Worm (Caenorhabditis elegans): ENCODE data around the gene Y71H2B.11.

The Y71H2B.11 gene

DNA sequence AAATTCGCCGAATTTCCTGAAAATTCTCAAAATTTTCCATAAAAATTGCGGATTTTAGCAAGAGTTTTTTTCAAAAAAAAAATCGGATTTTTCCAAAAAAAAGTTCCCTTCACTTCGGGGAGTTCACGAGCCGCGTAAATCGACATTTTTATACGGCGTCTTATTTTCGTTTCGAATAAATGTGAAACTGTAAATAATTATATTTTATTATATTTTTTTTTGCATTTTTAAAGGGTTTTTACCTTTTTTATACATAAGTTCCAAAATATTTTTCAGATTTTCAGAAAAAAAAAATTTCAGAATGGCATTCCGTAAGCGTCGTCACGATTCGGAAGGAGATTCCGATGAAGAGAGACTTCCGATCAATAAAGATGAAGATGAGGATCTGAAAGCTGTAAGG lies 19.1 kb downstream of the Y71H2B.11 start, which contains the start of gene Y71H2B.2:
TSS of gene Y71H2B.2 (plus strand) at position 301 of the 400 bp plus-strand sequence.
- TF ChIP-seq lir-3 (tag; optimal IDR thresholded peaks at IDR 0.05; ENCODE audit: poor library complexity): no peak
- TF ChIP-seq snu-23 (GFP tag; optimal IDR thresholded peaks at IDR 0.05): no peak
- TF ChIP-seq fkh-8 (tag; optimal IDR thresholded peaks at IDR 0.05): no peak
- TF ChIP-seq lin-15B (tag; optimal IDR thresholded peaks at IDR 0.05): no peak
- no peak for TF ChIP-seq C16A3.4 (tag; optimal IDR thresholded peaks at IDR 0.05)
- TF ChIP-seq C04F5.9 (tag; optimal IDR thresholded peaks at IDR 0.05): no peak
- no peak for TF ChIP-seq aly-2 (tag; optimal IDR thresholded peaks at IDR 0.05)
- no peak for TF ChIP-seq dpl-1 (GFP tag; optimal IDR thresholded peaks at IDR 0.05)

DNA sequence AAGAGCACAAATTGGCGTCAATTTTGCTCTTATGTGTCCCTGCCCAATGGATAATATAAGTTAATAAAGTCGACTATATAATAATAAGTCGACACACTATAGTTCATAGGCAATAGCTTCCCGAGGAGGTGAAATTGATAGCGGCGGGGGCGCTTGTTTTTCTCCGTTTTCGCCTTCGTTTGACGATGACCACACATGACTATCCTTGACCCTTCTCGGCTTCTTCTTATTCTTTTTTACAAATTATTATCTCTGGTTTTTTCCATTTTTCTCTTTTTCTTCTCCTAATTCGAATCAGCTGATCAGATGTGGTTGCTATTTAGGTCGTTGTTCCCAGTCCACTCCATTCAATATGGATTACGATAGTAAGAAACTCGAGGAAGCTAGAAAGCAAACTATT lies 24.9 kb downstream of the Y71H2B.11 start, which contains the start of gene acbp-8:
TSS of gene acbp-8 (plus strand) at position 324 of the 400 bp plus-strand sequence.
- TF ChIP-seq blmp-1 (tag; optimal IDR thresholded peaks at IDR 0.05): peak; percentile 94
- no peak for TF ChIP-seq efl-3 (GFP tag; optimal IDR thresholded peaks at IDR 0.05)
- no peak for TF ChIP-seq aly-2 (tag; optimal IDR thresholded peaks at IDR 0.05)

DNA sequence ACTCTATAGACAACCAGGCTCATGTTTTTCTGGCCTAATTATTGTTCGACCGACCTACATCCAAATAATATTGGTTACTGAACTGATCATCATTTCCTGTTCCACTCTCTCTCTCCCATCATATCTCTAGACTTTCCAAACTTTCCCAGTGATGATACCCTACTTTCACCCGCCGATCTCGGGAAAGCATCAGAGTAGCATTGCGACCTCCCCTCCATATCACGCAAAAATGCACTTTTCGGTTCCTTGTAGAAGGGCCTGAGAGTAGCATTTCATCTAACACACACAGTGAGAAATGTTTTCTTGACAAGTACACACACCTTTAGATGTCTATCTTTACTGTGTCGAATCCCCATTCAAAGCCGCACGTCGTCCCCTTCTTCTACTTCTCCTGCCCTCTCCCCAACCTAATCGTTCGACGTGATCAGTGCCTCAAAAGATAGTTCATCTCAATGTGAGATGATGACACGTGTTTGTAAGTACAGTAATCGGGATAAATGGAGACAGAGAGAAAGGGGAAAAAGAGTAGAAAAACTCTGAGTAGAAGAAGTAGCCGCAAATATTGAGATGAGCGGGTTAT lies 29.1 kb downstream of the Y71H2B.11 start:
- no peak for TF ChIP-seq ceh-63 (GFP tag; optimal IDR thresholded peaks at IDR 0.05)
- no peak for TF ChIP-seq mdl-1 (tag; optimal IDR thresholded peaks at IDR 0.05)
- peak; percentile 81 for TF ChIP-seq nhr-85 (tag)
- no peak for TF ChIP-seq lin-39 (tag; optimal IDR thresholded peaks at IDR 0.05)
- TF ChIP-seq skn-1 (tag; optimal IDR thresholded peaks at IDR 0.05): no peak
- no peak for TF ChIP-seq pag-3 (tag; optimal IDR thresholded peaks at IDR 0.05; ENCODE audit: borderline replicate concordance, insufficient read depth)
- no peak for TF ChIP-seq ceh-88 (GFP tag; IDR thresholded peaks at IDR 0.05)
- peak; percentile 24 for TF ChIP-seq mep-1 (tag; optimal IDR thresholded peaks at IDR 0.05)
- TF ChIP-seq blmp-1 (tag; optimal IDR thresholded peaks at IDR 0.05): peak; percentile 93
- peak in 1 of 2 experiments; percentile 48 for TF ChIP-seq lsy-2 (tag; optimal IDR thresholded peaks at IDR 0.05)
- peak; percentile 16 for TF ChIP-seq snu-23 (GFP tag; optimal IDR thresholded peaks at IDR 0.05)

DNA sequence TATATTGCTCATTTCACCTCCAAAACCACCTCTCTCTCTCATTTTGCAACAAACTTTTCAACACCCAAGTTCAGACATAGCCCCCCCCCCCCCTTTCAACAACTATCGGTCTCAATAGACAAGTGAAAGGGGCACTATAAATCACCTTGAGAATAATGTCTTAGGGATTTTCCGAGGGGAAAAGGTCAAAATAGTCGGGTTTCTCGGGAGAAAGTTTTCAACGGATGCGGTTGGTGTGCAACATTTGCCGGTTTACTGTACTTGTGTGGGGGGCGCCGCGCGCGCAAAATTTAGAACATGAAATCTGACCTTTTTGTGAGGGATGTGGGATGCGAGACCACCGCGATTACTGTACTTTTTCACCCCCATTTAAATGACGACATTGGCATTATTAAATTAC lies 30.8 kb downstream of the Y71H2B.11 start:
- TF ChIP-seq blmp-1 (tag; optimal IDR thresholded peaks at IDR 0.05) (peak; percentile 92), ets-5 (GFP tag; IDR thresholded peaks at IDR 0.05) (no peak), F16B12.6 (tag; optimal IDR thresholded peaks at IDR 0.05) (no peak), aly-2 (tag; optimal IDR thresholded peaks at IDR 0.05) (no peak), grh-1 (GFP tag; IDR thresholded peaks at IDR 0.05) (peak; percentile 23; the same call in 1 of the 2 replicates)

DNA sequence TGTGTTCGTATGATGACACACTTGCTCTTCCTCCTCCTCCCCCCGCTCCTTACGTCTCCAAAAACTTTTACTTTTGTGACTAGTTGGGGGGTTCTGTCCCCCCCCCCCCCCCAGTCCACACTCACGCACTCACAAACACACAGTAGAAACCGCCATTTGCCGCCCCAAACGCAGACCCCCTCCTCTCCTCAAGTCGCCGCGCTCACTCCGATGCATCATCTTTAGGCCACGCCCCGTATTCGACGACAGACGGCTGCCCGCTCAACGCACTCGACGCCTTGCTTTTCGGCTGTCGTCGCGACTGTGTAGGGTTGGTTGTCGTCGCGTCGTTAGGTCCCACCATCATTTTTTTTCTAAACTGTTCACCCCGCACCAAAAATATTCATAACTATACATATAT lies 32.4 kb downstream of the Y71H2B.11 start, which contains the start of gene zmp-2:
TSS of gene zmp-2 (plus strand) at position 247 of the 400 bp plus-strand sequence.
- no peak for TF ChIP-seq irx-1 (tag; optimal IDR thresholded peaks at IDR 0.05)
- TF ChIP-seq F16B12.6 (tag; optimal IDR thresholded peaks at IDR 0.05): no peak
- TF ChIP-seq lir-3 (tag; optimal IDR thresholded peaks at IDR 0.05; ENCODE audit: poor library complexity): no peak
- TF ChIP-seq elt-2 (tag; optimal IDR thresholded peaks at IDR 0.05): no peak
- no peak for TF ChIP-seq ceh-90 (tag; optimal IDR thresholded peaks at IDR 0.05)
- no peak for TF ChIP-seq snu-23 (GFP tag; optimal IDR thresholded peaks at IDR 0.05)
- no peak for TF ChIP-seq nhr-76 (tag; optimal IDR thresholded peaks at IDR 0.05)
- TF ChIP-seq unc-98 (GFP tag; IDR thresholded peaks at IDR 0.05): no peak
- no peak for TF ChIP-seq nhr-90 (tag; optimal IDR thresholded peaks at IDR 0.05; ENCODE audit: poor library complexity)

DNA sequence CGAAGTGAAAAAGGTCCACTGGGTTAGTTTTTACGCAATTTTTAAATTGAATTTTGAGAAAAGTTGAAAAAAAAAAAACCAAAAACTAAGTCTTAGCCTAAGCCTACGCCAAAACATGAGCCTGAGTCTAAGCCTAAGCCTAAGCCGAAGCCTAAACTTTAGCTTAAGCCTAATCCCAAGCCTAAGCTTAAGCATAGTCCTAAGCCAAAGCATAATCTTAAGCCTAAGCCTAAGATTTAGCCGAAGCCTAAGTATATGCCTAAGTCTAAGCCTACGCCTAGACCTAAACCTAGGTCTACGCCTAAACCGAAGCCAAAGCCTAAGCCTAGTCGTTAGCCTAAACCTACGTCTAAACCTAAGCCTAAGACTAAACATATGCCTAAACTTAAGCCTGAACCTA lies 37.9 kb downstream of the Y71H2B.11 start:
- TF ChIP-seq grh-1 (GFP tag; IDR thresholded peaks at IDR 0.05): no peak
- TF ChIP-seq ceh-63 (GFP tag; optimal IDR thresholded peaks at IDR 0.05): no peak
- no peak for TF ChIP-seq unc-30 (tag; optimal IDR thresholded peaks at IDR 0.05)
- no peak for TF ChIP-seq tlp-1 (tag; optimal IDR thresholded peaks at IDR 0.05)
- no peak for TF ChIP-seq sox-4 (tag; optimal IDR thresholded peaks at IDR 0.05)
- TF ChIP-seq ceh-88 (GFP tag; IDR thresholded peaks at IDR 0.05): no peak
- no peak for TF ChIP-seq zip-4 (GFP tag; optimal IDR thresholded peaks at IDR 0.05)
- TF ChIP-seq fkh-10 (GFP tag; optimal IDR thresholded peaks at IDR 0.05): no peak
- TF ChIP-seq ceh-8 (GFP tag; optimal IDR thresholded peaks at IDR 0.05): no peak
- no peak for TF ChIP-seq C04F5.9 (tag; optimal IDR thresholded peaks at IDR 0.05)
- no peak for TF ChIP-seq nhr-28 (tag; optimal IDR thresholded peaks at IDR 0.05)
- no peak for TF ChIP-seq unc-86 (tag; optimal IDR thresholded peaks at IDR 0.05)
- TF ChIP-seq ztf-11 (tag; optimal IDR thresholded peaks at IDR 0.05): no peak
- no peak for TF ChIP-seq sup-37 (GFP tag; optimal IDR thresholded peaks at IDR 0.05)
- no peak for TF ChIP-seq nhr-19 (GFP tag; conservative IDR thresholded peaks at IDR 0.05)
- TF ChIP-seq efl-1 (optimal IDR thresholded peaks at IDR 0.05): no peak
- TF ChIP-seq efl-1 (GFP tag; optimal IDR thresholded peaks at IDR 0.05 in 1 of 2): no peak
